Fruit fly (Drosophila melanogaster): Measurements from ENCODE around the gene VhaAC39-2.

The VhaAC39-2 gene

dm6 chr3R:23173393-23173981 lies 14.4 kb upstream of the VhaAC39-2 start, which contains the start of gene CG46310 (continued):
- TF ChIP-seq Scr (GFP tag; IDR thresholded peaks at IDR 0.05; ENCODE audit: partially characterized antibody) (peak; percentile 35; the same call in 1 of the 2 replicates), Atf3 (GFP tag; optimal IDR thresholded peaks at IDR 0.05) (no peak), sna (GFP tag; IDR thresholded peaks at IDR 0.05; ENCODE audit: partially characterized antibody) (no peak), sima (GFP tag; optimal IDR thresholded peaks at IDR 0.05) (no peak), ATbp (GFP tag; optimal IDR thresholded peaks at IDR 0.05) (peak; percentile 73), HLH3B (GFP tag; IDR thresholded peaks at IDR 0.05) (peak; percentile 77), lilli (GFP tag; optimal IDR thresholded peaks at IDR 0.05) (peak; percentile 10), CG17568 (GFP tag; optimal IDR thresholded peaks at IDR 0.05) (peak; percentile 46), CG33213 (GFP tag; optimal IDR thresholded peaks at IDR 0.05) (no peak), Camta (GFP tag; optimal IDR thresholded peaks at IDR 0.05) (no peak), Ada2b (GFP tag; IDR thresholded peaks at IDR 0.05) (peak; percentile 79), D19A (tag; optimal IDR thresholded peaks at IDR 0.05) (peak; percentile 59), ab (GFP tag; optimal IDR thresholded peaks at IDR 0.05) (no peak), jing (GFP tag; optimal IDR thresholded peaks at IDR 0.05) (no peak), fd96Cb (tag; optimal IDR thresholded peaks at IDR 0.05) (peak; percentile 45), CG3726 (GFP tag; IDR thresholded peaks at IDR 0.05) (peak; percentile 84), ac (GFP tag; optimal IDR thresholded peaks at IDR 0.05) (no peak), CG11093 (GFP tag; IDR thresholded peaks at IDR 0.05) (peak; percentile 74), gcm (GFP tag; optimal IDR thresholded peaks at IDR 0.05) (peak; percentile 63), kay (GFP tag; optimal IDR thresholded peaks at IDR 0.05) (no peak), run (tag; optimal IDR thresholded peaks at IDR 0.05) (peak; percentile 68), stwl (tag; optimal IDR thresholded peaks at IDR 0.05) (no peak), CG34376 (GFP tag; optimal IDR thresholded peaks at IDR 0.05) (peak; percentile 77), sr (GFP tag; IDR thresholded peaks at IDR 0.05) (no peak), CG4730 (GFP tag; IDR thresholded peaks at IDR 0.05) (peak; percentile 63), hbn (GFP tag; IDR thresholded peaks at IDR 0.05; ENCODE audit: partially characterized antibody) (no peak), Hr39 (optimal IDR thresholded peaks at IDR 0.05) (no peak), CG8290 (GFP tag; optimal IDR thresholded peaks at IDR 0.05) (peak; percentile 41), CG8290 (tag; optimal IDR thresholded peaks at IDR 0.05) (peak in 1 of 2 experiments; percentile 67), Sox100B (GFP tag; optimal IDR thresholded peaks at IDR 0.05) (peak; percentile 56), ham (GFP tag; IDR thresholded peaks at IDR 0.05) (peak; percentile 60; the same call in 1 of the 2 replicates), CG3407 (GFP tag; optimal IDR thresholded peaks at IDR 0.05) (peak; percentile 49), CG3847 (GFP tag; IDR thresholded peaks at IDR 0.05) (peak; percentile 63), dan (GFP tag; IDR thresholded peaks at IDR 0.05) (no peak), Rx (GFP tag; IDR thresholded peaks at IDR 0.05) (peak; percentile 43; the same call in 1 of the 2 replicates), MTF-1 (GFP tag; optimal IDR thresholded peaks at IDR 0.05; ENCODE audit: borderline replicate concordance) (peak; percentile 56), CG42726 (GFP tag; IDR thresholded peaks at IDR 0.05; ENCODE audit: partially characterized antibody) (no peak), CG10979 (tag; optimal IDR thresholded peaks at IDR 0.05) (peak; percentile 60), cwo (GFP tag; optimal IDR thresholded peaks at IDR 0.05) (peak; percentile 70), CG14860 (GFP tag; IDR thresholded peaks at IDR 0.05; ENCODE audit: partially characterized antibody) (no peak), ranshi (GFP tag; IDR thresholded peaks at IDR 0.05) (peak; percentile 86), Drgx (GFP tag; IDR thresholded peaks at IDR 0.05) (peak; percentile 86), lmd (GFP tag; IDR thresholded peaks at IDR 0.05) (peak; percentile 89), Dip2 (GFP tag; IDR thresholded peaks at IDR 0.05) (0 out of 2 replicates have a peak, but pooled peaks have one; percentile 8), Xrp1 (GFP tag; IDR thresholded peaks at IDR 0.05) (peak; percentile 87), CG5953 (GFP tag; IDR thresholded peaks at IDR 0.05) (peak; percentile 58), tap (tag; optimal IDR thresholded peaks at IDR 0.05) (peak; percentile 34), pzg (GFP tag; optimal IDR thresholded peaks at IDR 0.05) (no peak), CG7556 (GFP tag; optimal IDR thresholded peaks at IDR 0.05) (peak; percentile 81), Dip3 (GFP tag; optimal IDR thresholded peaks at IDR 0.05) (no peak), row (GFP tag; IDR thresholded peaks at IDR 0.05) (peak; percentile 76)

All from whole organism, embryonic.